Worm (Caenorhabditis elegans) whole organism, late embryonic: ENCODE data around the gene B0546.4.

Source experiments
- ahr-1 ChIP-seq: sonication (generic microtip); optimal IDR thresholded peaks from 2 replicates; lab custom pipeline; 2016; ENCODE audit warnings: missing genetic modification characterization, missing compliant biosample characterization
- ceh-22 ChIP-seq: sonication (generic microtip); optimal IDR thresholded peaks from 2 replicates; lab custom pipeline; 2017; ENCODE audit warnings: missing biosample characterization, missing genetic modification characterization
- hlh-8 ChIP-seq: sonication (generic microtip); optimal IDR thresholded peaks from 2 replicates; lab custom pipeline; 2016; ENCODE audit warnings: missing genotype, missing genetic modification characterization, missing compliant biosample characterization
- mec-3 ChIP-seq: sonication (generic microtip); optimal IDR thresholded peaks from 2 replicates; lab custom pipeline; 2016; ENCODE audit warnings: borderline replicate concordance, missing genetic modification characterization, missing compliant biosample characterization

DNA sequence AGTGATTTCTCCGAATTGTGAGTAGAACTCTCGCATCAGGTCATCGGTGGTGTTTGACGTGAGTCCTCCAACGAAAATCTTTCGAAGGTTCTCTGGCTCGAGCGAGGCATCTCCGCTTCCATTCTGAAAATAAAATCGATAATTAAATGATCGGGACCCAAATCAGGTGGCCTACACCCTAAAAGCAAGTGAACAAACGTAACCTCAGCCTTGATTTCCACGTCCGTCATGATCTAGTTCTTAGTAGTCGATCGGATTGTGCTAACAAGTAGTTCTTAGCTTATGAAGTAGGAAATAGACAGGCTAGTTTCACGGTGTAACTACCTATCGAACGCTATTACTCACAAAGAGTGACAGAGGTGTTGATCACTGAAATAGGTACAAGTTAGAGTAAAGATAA is 45.8 kb downstream of the B0546.4 start:
- TF ChIP-seq ahr-1 (tag; lab: Kevin White, UChicago), result no peak
- TF ChIP-seq mec-3 (tag; lab: Kevin White, UChicago), result no peak
- TF ChIP-seq ceh-22 (tag; lab: Kevin White, UChicago), result no peak
- TF ChIP-seq hlh-8, result no peak
